Fruit fly (Drosophila melanogaster) whole organism, embryonic: ENCODE results near the gene CG11726.

Source experiments
- ATbp ChIP-seq: fragments of 200-800 bp; sonication (Bioruptor generic); optimal IDR thresholded peaks from 2 replicates; lab custom pipeline; 2017; ENCODE audit warnings: missing biosample characterization, mild to moderate bottlenecking, missing genetic modification characterization, missing genetic modification reagents
- Atf6 ChIP-seq: fragments of 200-800 bp; sonication (Bioruptor generic); IDR thresholded peaks from 2 replicates; pipeline ENCODE4 v1.3.6; 2022; ENCODE audit warnings: missing biosample characterization, missing genetic modification characterization
- Awh ChIP-seq: fragments of 200-800 bp; sonication (Bioruptor generic); IDR thresholded peaks from 2 replicates; pipeline ENCODE4, ENCODE4 v1.3.6; 2022; ENCODE audit warnings: missing biosample characterization, missing genetic modification characterization
- CG10209 ChIP-seq: fragments of 200-800 bp; sonication (Bioruptor generic); optimal IDR thresholded peaks from 3 replicates; lab custom pipeline; 2017; ENCODE audit warnings: missing biosample characterization, mild to moderate bottlenecking, missing genetic modification characterization, missing genetic modification reagents
- CG11247 ChIP-seq: fragments of 200-800 bp; sonication (Bioruptor generic); IDR thresholded peaks from 2 replicates; pipeline ENCODE4 v1.3.6; 2022; ENCODE audit warnings: missing biosample characterization, missing genetic modification characterization
- CG13894 ChIP-seq: fragments of 200-800 bp; sonication (Bioruptor generic); optimal IDR thresholded peaks from 3 replicates; lab custom pipeline; 2018; ENCODE audit warnings: missing biosample characterization, mild to moderate bottlenecking, missing genetic modification characterization, moderate library complexity
- CG14667 ChIP-seq: fragments of 200-800 bp; sonication (Bioruptor generic); IDR thresholded peaks from 2 replicates; pipeline ENCODE4 v1.3.6; 2022; ENCODE audit warnings: missing biosample characterization, missing genetic modification characterization
- CG16813 ChIP-seq: fragments of 200-800 bp; sonication (Bioruptor generic); IDR thresholded peaks from 3 replicates; pipeline ENCODE4 v1.3.6; 2022; ENCODE audit warnings: missing biosample characterization, missing genetic modification characterization; ENCODE audit not compliant: partially characterized antibody
- CG17186 ChIP-seq: fragments of 200-800 bp; sonication (Bioruptor generic); optimal IDR thresholded peaks from 3 replicates; lab custom pipeline; 2017; ENCODE audit warnings: missing biosample characterization, missing genetic modification reagents, missing genetic modification characterization
- CG17385 ChIP-seq: fragments of 200-800 bp; sonication (Bioruptor generic); optimal IDR thresholded peaks from 3 replicates; lab custom pipeline; 2018; ENCODE audit warnings: missing biosample characterization, mild to moderate bottlenecking, missing genetic modification characterization
- CG30020 ChIP-seq: fragments of 200-800 bp; optimal IDR thresholded peaks from 2 replicates; lab custom pipeline; 2019; ENCODE audit warnings: missing biosample characterization, mild to moderate bottlenecking, missing genetic modification characterization, moderate library complexity
- CG31441 ChIP-seq: fragments of 200-800 bp; sonication (Bioruptor generic); IDR thresholded peaks from 2 replicates; pipeline ENCODE4 v1.3.6; 2022; ENCODE audit warnings: missing biosample characterization, missing genetic modification characterization
- CG3163 ChIP-seq: fragments of 200-800 bp; sonication (Bioruptor generic); optimal IDR thresholded peaks from 3 replicates; lab custom pipeline; 2016; ENCODE audit warnings: missing biosample characterization, missing genetic modification characterization
- CG4282 ChIP-seq: fragments of 200-800 bp; sonication (Bioruptor generic); optimal IDR thresholded peaks from 2 replicates; lab custom pipeline; 2016; ENCODE audit warnings: missing biosample characterization, missing genetic modification characterization
- CG6175 ChIP-seq: fragments of 200-800 bp; sonication (Bioruptor generic); IDR thresholded peaks from 3 replicates; pipeline ENCODE4 v1.3.6; 2022; ENCODE audit warnings: missing biosample characterization, missing genetic modification characterization
- CG6683 ChIP-seq: fragments of 200-800 bp; sonication (Bioruptor generic); optimal IDR thresholded peaks from 2 replicates; lab custom pipeline; 2017; ENCODE audit warnings: missing biosample characterization, mild to moderate bottlenecking, missing genetic modification characterization, missing genetic modification reagents
- CG6791 ChIP-seq: fragments of 200-800 bp; sonication (Bioruptor generic); IDR thresholded peaks from 3 replicates; pipeline ENCODE4 v1.3.6; 2022; ENCODE audit warnings: missing biosample characterization, missing genetic modification characterization; ENCODE audit not compliant: partially characterized antibody
- CG7839 ChIP-seq: fragments of 200-800 bp; sonication (Bioruptor generic); optimal IDR thresholded peaks from 3 replicates; lab custom pipeline; 2018; ENCODE audit warnings: missing biosample characterization, mild to moderate bottlenecking, missing genetic modification characterization, moderate library complexity
- CG9876 ChIP-seq: fragments of 200-800 bp; sonication (Bioruptor generic); optimal IDR thresholded peaks from 2 replicates; lab custom pipeline; 2016; ENCODE audit warnings: missing biosample characterization, missing genetic modification characterization
- Deaf1 ChIP-seq: fragments of 200-800 bp; optimal IDR thresholded peaks from 3 replicates; lab custom pipeline; 2019; ENCODE audit warnings: missing biosample characterization, mild to moderate bottlenecking, missing genetic modification characterization, moderate library complexity
- Eip74EF ChIP-seq, 2 experiments: fragments of 200-800 bp in 1 of 2; fragments of >200 bp in 1 of 2; sonication (Bioruptor generic) in 1 of 2; optimal IDR thresholded peaks; 2 replicates each; lab custom pipeline; 2017 to 2019; ENCODE audit warnings: missing biosample characterization in 2 of 2, missing genetic modification characterization in 2 of 2, mild to moderate bottlenecking in 1 of 2, moderate library complexity in 1 of 2
- Fer1 ChIP-seq: fragments of 200-800 bp; sonication (Bioruptor generic); optimal IDR thresholded peaks from 2 replicates; lab custom pipeline; 2017; ENCODE audit warnings: missing biosample characterization, mild to moderate bottlenecking, missing genetic modification characterization
- H2.0 ChIP-seq: fragments of 200-800 bp; sonication (Bioruptor generic); IDR thresholded peaks from 2 replicates; pipeline ENCODE4 v1.3.6; 2022; ENCODE audit warnings: missing biosample characterization, missing genetic modification characterization
- Hey ChIP-seq: fragments of 200-800 bp; sonication (Bioruptor generic); optimal IDR thresholded peaks from 3 replicates; lab custom pipeline; 2018; ENCODE audit warnings: missing biosample characterization, mild to moderate bottlenecking, missing genetic modification characterization
- Hr78 ChIP-seq, 2 experiments: fragments of 200-800 bp in 1 of 2; fragments of >200 bp in 1 of 2; sonication (Bioruptor generic) in 1 of 2; optimal IDR thresholded peaks; 2 replicates each; lab custom pipeline; 2017 to 2019; ENCODE audit warnings: missing biosample characterization in 2 of 2, missing genetic modification characterization in 2 of 2, mild to moderate bottlenecking in 1 of 2, moderate library complexity in 1 of 2
- Mes4 ChIP-seq: fragments of 200-800 bp; sonication (Bioruptor generic); optimal IDR thresholded peaks from 2 replicates; lab custom pipeline; 2016; ENCODE audit warnings: missing biosample characterization, missing genetic modification characterization
- Pdp1 ChIP-seq, 2 experiments: fragments of 200-800 bp; sonication (Bioruptor generic); optimal IDR thresholded peaks; 3 replicates each; lab custom pipeline; 2016; ENCODE audit warnings: missing biosample characterization in 2 of 2, missing genetic modification characterization in 2 of 2, mild to moderate bottlenecking in 1 of 2, moderate library complexity in 1 of 2
- Xrp1 ChIP-seq: fragments of 200-800 bp; sonication (Bioruptor generic); IDR thresholded peaks from 2 replicates; pipeline ENCODE4 v1.3.6; 2022; ENCODE audit warnings: missing biosample characterization, missing genetic modification characterization
- ab ChIP-seq: fragments of 200-800 bp; sonication (Bioruptor generic); optimal IDR thresholded peaks from 2 replicates; lab custom pipeline; 2016; ENCODE audit warnings: missing biosample characterization, missing genetic modification characterization
- btn ChIP-seq: fragments of 200-800 bp; sonication (Bioruptor generic); optimal IDR thresholded peaks from 2 replicates; lab custom pipeline; 2016; ENCODE audit warnings: missing biosample characterization, missing genetic modification characterization
- cad ChIP-seq: fragments of >200 bp; optimal IDR thresholded peaks from 2 replicates; lab custom pipeline; 2017; ENCODE audit warnings: missing biosample characterization, missing genetic modification characterization
- chinmo ChIP-seq: fragments of 200-800 bp; sonication (Bioruptor generic); IDR thresholded peaks from 4 replicates; pipeline ENCODE4 v1.3.6; 2022; ENCODE audit warnings: missing biosample characterization, missing genetic modification characterization; ENCODE audit not compliant: partially characterized antibody
- ci ChIP-seq: fragments of 200-800 bp; sonication (Bioruptor generic); IDR thresholded peaks from 3 replicates; pipeline ENCODE4 v1.3.6; 2022; ENCODE audit warnings: missing biosample characterization, missing genetic modification characterization
- da ChIP-seq: fragments of 200-800 bp; sonication (Bioruptor generic); optimal IDR thresholded peaks from 2 replicates; lab custom pipeline; 2016; ENCODE audit warnings: missing biosample characterization, missing genetic modification characterization
- ewg ChIP-seq: fragments of 200-800 bp; sonication (Bioruptor generic); optimal IDR thresholded peaks from 3 replicates; lab custom pipeline; 2017; ENCODE audit warnings: mild to moderate bottlenecking, missing biosample characterization, missing genetic modification reagents, missing genetic modification characterization
- exex ChIP-seq: fragments of 200-800 bp; sonication (Bioruptor generic); optimal IDR thresholded peaks from 4 replicates; lab custom pipeline; 2018; ENCODE audit warnings: missing biosample characterization, mild to moderate bottlenecking, missing genetic modification characterization, moderate library complexity
- gsb-n ChIP-seq: fragments of 200-800 bp; sonication (Bioruptor generic); optimal IDR thresholded peaks from 3 replicates; lab custom pipeline; 2018; ENCODE audit warnings: missing biosample characterization, mild to moderate bottlenecking, missing genetic modification characterization
- kni ChIP-seq: fragments of 200-800 bp; sonication (Bioruptor generic); optimal IDR thresholded peaks from 3 replicates; lab custom pipeline; 2017; ENCODE audit warnings: mild to moderate bottlenecking, missing biosample characterization, missing genetic modification reagents, missing genetic modification characterization
- mirr ChIP-seq: fragments of 200-800 bp; sonication (Bioruptor generic); optimal IDR thresholded peaks from 3 replicates; lab custom pipeline; 2018; ENCODE audit warnings: missing biosample characterization, mild to moderate bottlenecking, missing genetic modification characterization
- onecut ChIP-seq: fragments of 200-800 bp; sonication (Bioruptor generic); IDR thresholded peaks from 2 replicates; pipeline ENCODE4 v1.3.6; 2022; ENCODE audit warnings: missing biosample characterization, missing genetic modification characterization
- repo ChIP-seq: fragments of 200-800 bp; sonication (Bioruptor generic); optimal IDR thresholded peaks from 2 replicates; lab custom pipeline; 2016; ENCODE audit warnings: missing biosample characterization, missing genetic modification characterization
- salm ChIP-seq: fragments of 200-800 bp; sonication (Bioruptor generic); optimal IDR thresholded peaks from 2 replicates; lab custom pipeline; 2018; ENCODE audit warnings: missing biosample characterization, mild to moderate bottlenecking, missing genetic modification characterization
- sc ChIP-seq, 3 experiments: fragments of >200 bp in 2 of 3; fragments of 200-800 bp in 1 of 3; sonication (Bioruptor generic) in 1 of 3; optimal IDR thresholded peaks; 2 replicates in 2 of 3; 3 replicates in 1 of 3; lab custom pipeline; 2017; ENCODE audit warnings: mild to moderate bottlenecking in 1 of 3, missing biosample characterization in 1 of 3, missing genetic modification characterization in 1 of 3, missing genetic modification reagents in 1 of 3
- sens ChIP-seq: fragments of 200-800 bp; sonication (Bioruptor generic); peaks from one replicate; lab custom pipeline; 2016; ENCODE audit warnings: missing biosample characterization, missing genetic modification characterization
- seq ChIP-seq: fragments of 200-800 bp; sonication (Bioruptor generic); IDR thresholded peaks from 2 replicates; pipeline ENCODE4 v1.3.6; 2022; ENCODE audit warnings: missing biosample characterization, missing genetic modification characterization
- sr ChIP-seq: fragments of 200-800 bp; sonication (Bioruptor generic); IDR thresholded peaks from 3 replicates; pipeline ENCODE4 v1.3.6; 2022; ENCODE audit warnings: missing biosample characterization, missing genetic modification characterization
- stwl ChIP-seq: fragments of 200-800 bp; sonication (Bioruptor generic); optimal IDR thresholded peaks from 3 replicates; lab custom pipeline; 2018; ENCODE audit warnings: missing biosample characterization, mild to moderate bottlenecking, missing genetic modification characterization, moderate library complexity
- sug ChIP-seq: fragments of 200-800 bp; optimal IDR thresholded peaks from 2 replicates; lab custom pipeline; 2019; ENCODE audit warnings: missing biosample characterization, mild to moderate bottlenecking, missing genetic modification characterization, moderate library complexity
- zfh1 ChIP-seq: fragments of 200-800 bp; sonication (Bioruptor generic); IDR thresholded peaks from 3 replicates; pipeline ENCODE4 v1.3.6; 2022; ENCODE audit warnings: missing biosample characterization, missing genetic modification characterization

Gene CG11726

dm6 chr3L:11419344-11419743 lies 24.9 kb downstream of the CG11726 start (continued):
- TF ChIP-seq ci (GFP tag; lab: Robert Waterston, UW) = peak; percentile 43; the same call in 2 of the 3 replicates
- no peak for TF ChIP-seq CG14667 (GFP tag; lab: Robert Waterston, UW)
- no peak for TF ChIP-seq H2.0 (GFP tag; lab: Robert Waterston, UW)
- peak; percentile 27; the same call in 1 of the 2 replicates for TF ChIP-seq Atf6 (GFP tag; lab: Robert Waterston, UW)
- TF ChIP-seq CG31441 (GFP tag; lab: Robert Waterston, UW) = peak; percentile 30; the same call in 1 of the 2 replicates
- peak; percentile 11 for TF ChIP-seq CG7839 (tag; lab: Kevin White, UChicago)
- TF ChIP-seq da (GFP tag; lab: Kevin White, UChicago) = no peak
- peak; percentile 16 for TF ChIP-seq Hey (tag; lab: Kevin White, UChicago)
- TF ChIP-seq cad (GFP tag; lab: Kevin White, UChicago) = peak; percentile 41
- peak; percentile 33 for TF ChIP-seq Deaf1
- peak; percentile 51 for TF ChIP-seq mirr (GFP tag; lab: Kevin White, UChicago)
- TF ChIP-seq Mes4 = no peak
- TF ChIP-seq sens (GFP tag; lab: Kevin White, UChicago) = peak; percentile 15
- TF ChIP-seq ewg (GFP tag; lab: Kevin White, UChicago) = no peak
- TF ChIP-seq CG6175 (GFP tag; lab: Robert Waterston, UW) = peak; percentile 66; the same call in 1 of the 3 replicates
- 0 out of 2 replicates have a peak, but pooled peaks have one; percentile 5 for TF ChIP-seq onecut (GFP tag; lab: Robert Waterston, UW)
- 0 out of 2 replicates have a peak, but pooled peaks have one; percentile 19 for TF ChIP-seq Xrp1
- no peak for TF ChIP-seq repo (GFP tag; lab: Kevin White, UChicago)
- TF ChIP-seq CG13894 = peak; percentile 80
- TF ChIP-seq CG11247 = 0 out of 2 replicates have a peak, but pooled peaks have one; percentile 22
- no peak for TF ChIP-seq seq (GFP tag; lab: Robert Waterston, UW)
- TF ChIP-seq CG17385 = peak; percentile 4
- peak; percentile 4 for TF ChIP-seq CG4282
- peak; percentile 28 for TF ChIP-seq CG10209
- peak; percentile 34 for TF ChIP-seq gsb-n (tag; lab: Kevin White, UChicago)
- peak in 1 of 2 experiments; percentile 2 for TF ChIP-seq Pdp1 (GFP tag; optimal IDR thresholded peaks at IDR 0.05; lab: Kevin White, UChicago)
- peak; percentile 35 for TF ChIP-seq ATbp (GFP tag; lab: Kevin White, UChicago)
- TF ChIP-seq btn (GFP tag; lab: Kevin White, UChicago) = no peak
- TF ChIP-seq CG9876 = no peak
- TF ChIP-seq ab (GFP tag; lab: Kevin White, UChicago) = no peak
- TF ChIP-seq CG30020 = no peak
- no peak for TF ChIP-seq sc (optimal IDR thresholded peaks at IDR 0.05; lab: Kevin White, UChicago)
- no peak for TF ChIP-seq sc (GFP tag; optimal IDR thresholded peaks at IDR 0.05; lab: Kevin White, UChicago)
- no peak for TF ChIP-seq stwl (tag; lab: Kevin White, UChicago)
- peak in 1 of 2 experiments; percentile 27 for TF ChIP-seq Eip74EF (GFP tag; optimal IDR thresholded peaks at IDR 0.05; lab: Kevin White, UChicago)
- peak; percentile 86; the same call in 3 of the 4 replicates for TF ChIP-seq chinmo (GFP tag; lab: Robert Waterston, UW)
- TF ChIP-seq CG6791 (GFP tag; lab: Robert Waterston, UW) = no peak
- TF ChIP-seq sug (tag; lab: Kevin White, UChicago) = peak; percentile 46
- no peak for TF ChIP-seq CG6683 (GFP tag; lab: Kevin White, UChicago)
- no peak for TF ChIP-seq CG16813 (GFP tag; lab: Robert Waterston, UW)
- peak; percentile 15; the same call in 2 of the 3 replicates for TF ChIP-seq zfh1 (GFP tag; lab: Robert Waterston, UW)
- TF ChIP-seq Hr78 (GFP tag; optimal IDR thresholded peaks at IDR 0.05; lab: Kevin White, UChicago) = peak in 1 of 2 experiments; percentile 45
- TF ChIP-seq sr (GFP tag; lab: Robert Waterston, UW) = peak; percentile 65; the same call in 2 of the 3 replicates
- peak; percentile 93 for TF ChIP-seq kni (GFP tag; lab: Kevin White, UChicago)
- TF ChIP-seq Awh (GFP tag; lab: Robert Waterston, UW) = peak; percentile 41; the same call in 1 of the 2 replicates
- TF ChIP-seq Fer1 (GFP tag; lab: Kevin White, UChicago) = peak; percentile 28
- no peak for TF ChIP-seq CG17186 (GFP tag; lab: Kevin White, UChicago)
- peak; percentile 53 for TF ChIP-seq salm
- peak; percentile 5 for TF ChIP-seq exex (tag; lab: Kevin White, UChicago)
- TF ChIP-seq CG3163 (GFP tag; lab: Kevin White, UChicago) = no peak
